ENCODE assay signal across 1 fruit fly cellular context in genomic region chr2L:15432260-15432659, dm6.
TF ChIP-seq lines count a peak whose summit lies in the region.

No protein-coding gene starts in this region.

TF ChIP-seq in whole organism, embryonic, 481 proteins besides CTCF, POLR2A, EP300 and RAD21 (continued from another document):
- TF ChIP-seq CG9876 (GFP tag; optimal IDR thresholded peaks at IDR 0.05; lab: Kevin White, UChicago) (no peak), CG10267 (tag; optimal IDR thresholded peaks at IDR 0.05; lab: Kevin White, UChicago) (peak; percentile 48), z (GFP tag; IDR thresholded peaks at IDR 0.05; lab: Robert Waterston, UW) (no peak), trem (tag; optimal IDR thresholded peaks at IDR 0.05; lab: Kevin White, UChicago) (peak; percentile 32), mld (GFP tag; IDR thresholded peaks at IDR 0.05; lab: Robert Waterston, UW; ENCODE audit: partially characterized antibody) (no peak), CG10462 (GFP tag; optimal IDR thresholded peaks at IDR 0.05; lab: Kevin White, UChicago) (no peak), BtbVII (GFP tag; optimal IDR thresholded peaks at IDR 0.05; lab: Kevin White, UChicago) (no peak), rib (GFP tag; IDR thresholded peaks at IDR 0.05; lab: Robert Waterston, UW) (no peak), CG33557 (GFP tag; optimal IDR thresholded peaks at IDR 0.05; lab: Kevin White, UChicago) (no peak), CG8388 (GFP tag; optimal IDR thresholded peaks at IDR 0.05; lab: Kevin White, UChicago) (peak; percentile 48), hth (optimal IDR thresholded peaks at IDR 0.05; lab: Kevin White, UChicago) (no peak), CG7271 (tag; optimal IDR thresholded peaks at IDR 0.05; lab: Kevin White, UChicago) (no peak), CG4820 (GFP tag; optimal IDR thresholded peaks at IDR 0.05; lab: Kevin White, UChicago) (peak; percentile 48), usp (GFP tag; optimal IDR thresholded peaks at IDR 0.05; lab: Kevin White, UChicago) (no peak), CG13775 (GFP tag; optimal IDR thresholded peaks at IDR 0.05; lab: Kevin White, UChicago) (peak; percentile 26), Antp (GFP tag; optimal IDR thresholded peaks at IDR 0.05; lab: Kevin White, UChicago) (peak; percentile 17), Pdp1 (GFP tag; optimal IDR thresholded peaks at IDR 0.05; lab: Kevin White, UChicago) (peak in 1 of 2 experiments; percentile 28), Fer3 (tag; optimal IDR thresholded peaks at IDR 0.05; lab: Kevin White, UChicago) (peak; percentile 12), zen (tag; optimal IDR thresholded peaks at IDR 0.05; lab: Kevin White, UChicago) (peak; percentile 51), CG16815 (GFP tag; optimal IDR thresholded peaks at IDR 0.05; lab: Kevin White, UChicago) (peak; percentile 2), CG15073 (GFP tag; optimal IDR thresholded peaks at IDR 0.05; lab: Kevin White, UChicago) (no peak), CG10654 (GFP tag; optimal IDR thresholded peaks at IDR 0.05; lab: Kevin White, UChicago) (no peak), CG1792 (GFP tag; optimal IDR thresholded peaks at IDR 0.05; lab: Kevin White, UChicago) (no peak), sens (GFP tag; lab: Kevin White, UChicago) (peak; percentile 85), tna (GFP tag; IDR thresholded peaks at IDR 0.05; lab: Robert Waterston, UW; ENCODE audit: partially characterized antibody) (no peak), Side (GFP tag; optimal IDR thresholded peaks at IDR 0.05; lab: Kevin White, UChicago) (peak; percentile 12), kah (GFP tag; optimal IDR thresholded peaks at IDR 0.05; lab: Kevin White, UChicago) (no peak), ase (GFP tag; IDR thresholded peaks at IDR 0.05; lab: Robert Waterston, UW) (no peak), CG10321 (GFP tag; IDR thresholded peaks at IDR 0.05; lab: Robert Waterston, UW) (no peak), CG11247 (GFP tag; IDR thresholded peaks at IDR 0.05; lab: Robert Waterston, UW) (no peak), Mes4 (GFP tag; optimal IDR thresholded peaks at IDR 0.05; lab: Kevin White, UChicago) (no peak), CG8281 (tag; optimal IDR thresholded peaks at IDR 0.05; lab: Kevin White, UChicago) (no peak), sob (GFP tag; IDR thresholded peaks at IDR 0.05; lab: Robert Waterston, UW) (no peak; the same call in 1 of the 2 replicates), CG1233 (GFP tag; optimal IDR thresholded peaks at IDR 0.05; lab: Kevin White, UChicago) (peak; percentile 26), nmo (GFP tag; optimal IDR thresholded peaks at IDR 0.05; lab: Kevin White, UChicago) (peak; percentile 32), CG4424 (GFP tag; optimal IDR thresholded peaks at IDR 0.05; lab: Kevin White, UChicago) (peak; percentile 45), sr (GFP tag; IDR thresholded peaks at IDR 0.05; lab: Robert Waterston, UW) (no peak), Oli (tag; optimal IDR thresholded peaks at IDR 0.05; lab: Kevin White, UChicago) (peak; percentile 27), CG18599 (GFP tag; optimal IDR thresholded peaks at IDR 0.05; lab: Kevin White, UChicago) (peak; percentile 44), tin (GFP tag; optimal IDR thresholded peaks at IDR 0.05; lab: Kevin White, UChicago) (peak; percentile 32), CG6765 (GFP tag; optimal IDR thresholded peaks at IDR 0.05; lab: Kevin White, UChicago) (no peak), pnt (GFP tag; optimal IDR thresholded peaks at IDR 0.05; lab: Kevin White, UChicago) (peak; percentile 25), Myb (GFP tag; optimal IDR thresholded peaks at IDR 0.05; lab: Kevin White, UChicago) (no peak), mirr (GFP tag; optimal IDR thresholded peaks at IDR 0.05; lab: Kevin White, UChicago) (no peak), prd (optimal IDR thresholded peaks at IDR 0.05; lab: Kevin White, UChicago) (no peak), prd (GFP tag; IDR thresholded peaks at IDR 0.05; lab: Robert Waterston, UW) (peak; percentile 66; the same call in 2 of the 3 replicates), tx (GFP tag; optimal IDR thresholded peaks at IDR 0.05; lab: Kevin White, UChicago) (no peak), CG6791 (GFP tag; IDR thresholded peaks at IDR 0.05; lab: Robert Waterston, UW; ENCODE audit: partially characterized antibody) (no peak), CG9727 (GFP tag; optimal IDR thresholded peaks at IDR 0.05; lab: Kevin White, UChicago) (peak; percentile 65), HHEX (GFP tag; optimal IDR thresholded peaks at IDR 0.05; lab: Kevin White, UChicago) (no peak), CG31224 (GFP tag; IDR thresholded peaks at IDR 0.05; lab: Robert Waterston, UW) (no peak), Fer1 (GFP tag; optimal IDR thresholded peaks at IDR 0.05; lab: Kevin White, UChicago) (no peak), CG14860 (GFP tag; IDR thresholded peaks at IDR 0.05; lab: Robert Waterston, UW; ENCODE audit: partially characterized antibody) (no peak), otp (GFP tag; IDR thresholded peaks at IDR 0.05; lab: Robert Waterston, UW) (0 out of 3 replicates have a peak, but pooled peaks have one; percentile 20), pho (GFP tag; optimal IDR thresholded peaks at IDR 0.05; lab: Kevin White, UChicago) (no peak), CG3065 (GFP tag; optimal IDR thresholded peaks at IDR 0.05; lab: Kevin White, UChicago) (no peak), nau (GFP tag; optimal IDR thresholded peaks at IDR 0.05; lab: Kevin White, UChicago) (no peak), jumu (GFP tag; optimal IDR thresholded peaks at IDR 0.05; lab: Kevin White, UChicago) (peak; percentile 10), CG11504 (tag; optimal IDR thresholded peaks at IDR 0.05; lab: Kevin White, UChicago) (peak; percentile 40), CG7556 (GFP tag; optimal IDR thresholded peaks at IDR 0.05; lab: Kevin White, UChicago) (peak; percentile 2), CG11093 (GFP tag; IDR thresholded peaks at IDR 0.05; lab: Robert Waterston, UW) (0 out of 3 replicates have a peak, but pooled peaks have one; percentile 7), Med (GFP tag; lab: Kevin White, UChicago) (peak; percentile 82), Elba2 (GFP tag; optimal IDR thresholded peaks at IDR 0.05; lab: Kevin White, UChicago) (no peak), CG7372 (GFP tag; IDR thresholded peaks at IDR 0.05; lab: Robert Waterston, UW) (no peak), pita (GFP tag; optimal IDR thresholded peaks at IDR 0.05; lab: Kevin White, UChicago) (no peak), CG13624 (GFP tag; optimal IDR thresholded peaks at IDR 0.05; lab: Kevin White, UChicago) (peak; percentile 16), CG9932 (GFP tag; IDR thresholded peaks at IDR 0.05; lab: Robert Waterston, UW) (no peak), oc (tag; optimal IDR thresholded peaks at IDR 0.05; lab: Kevin White, UChicago) (no peak), zf30C (GFP tag; optimal IDR thresholded peaks at IDR 0.05; lab: Kevin White, UChicago) (peak; percentile 52), en (GFP tag; optimal IDR thresholded peaks at IDR 0.05; lab: Kevin White, UChicago) (peak; percentile 8), CG12236 (GFP tag; optimal IDR thresholded peaks at IDR 0.05; lab: Kevin White, UChicago) (peak; percentile 42), Hr51 (GFP tag; optimal IDR thresholded peaks at IDR 0.05; lab: Kevin White, UChicago) (no peak), NK7.1 (GFP tag; optimal IDR thresholded peaks at IDR 0.05; lab: Kevin White, UChicago) (no peak), CG4404 (GFP tag; IDR thresholded peaks at IDR 0.05; lab: Robert Waterston, UW) (peak; percentile 49; the same call in 1 of the 2 replicates)
TF ChIP-seq in whole organism, embryonic: peak in this region for 110.
